Fruit fly (Drosophila melanogaster): ENCODE results near the gene nmdyn-D6.

DNA sequence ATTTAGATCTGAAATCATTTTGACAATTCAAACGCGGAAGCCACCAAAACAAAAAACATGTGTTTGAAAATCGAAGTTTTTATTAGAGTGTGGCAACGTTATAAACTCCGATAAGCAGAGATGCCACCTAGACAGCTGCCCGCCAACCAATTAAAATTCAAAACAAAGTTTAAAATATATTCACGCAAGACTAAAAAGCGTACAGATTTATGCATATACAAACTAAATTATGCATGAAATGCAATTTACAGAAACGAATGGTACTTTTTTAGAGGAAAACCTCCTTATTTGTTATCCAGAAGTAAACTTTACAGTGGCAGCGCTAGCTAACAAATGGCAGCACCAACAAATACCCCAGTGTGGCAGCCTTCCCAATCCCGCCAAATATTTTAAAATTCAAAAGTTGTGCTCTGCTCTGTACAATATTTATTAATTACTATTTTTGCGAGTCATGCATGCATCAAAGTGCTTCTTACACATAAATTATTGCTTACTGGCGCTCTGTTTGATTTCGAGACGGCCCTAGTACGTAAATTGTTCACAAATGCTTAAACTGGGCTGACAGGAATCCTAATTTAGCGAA lies 20.2 kb downstream of the nmdyn-D6 start:
- no peak for TF ChIP-seq usp (GFP tag; optimal IDR thresholded peaks at IDR 0.05)
- TF ChIP-seq psq (optimal IDR thresholded peaks at IDR 0.05) = no peak
- no peak for TF ChIP-seq CG8478 (optimal IDR thresholded peaks at IDR 0.05)
- TF ChIP-seq pan (optimal IDR thresholded peaks at IDR 0.05) = no peak

Measured in whole organism.